Worm (Caenorhabditis elegans) whole organism, L1 larva: ENCODE results near the gene hda-1.

Source experiments
- C34B4.2 ChIP-seq: sonication (generic microtip); optimal IDR thresholded peaks from 2 replicates; lab custom pipeline; 2017; ENCODE audit warnings: mild to moderate bottlenecking, missing genetic modification characterization, missing compliant biosample characterization
- Y116A8C.19 ChIP-seq: sonication (generic microtip); optimal IDR thresholded peaks from 2 replicates; lab custom pipeline; 2016; ENCODE audit warnings: missing compliant biosample characterization, missing genetic modification characterization, borderline replicate concordance
- aha-1 ChIP-seq: fragments of 150-350 bp; optimal IDR thresholded peaks from 2 replicates; lab custom pipeline; 2014; ENCODE audit warnings: missing biosample characterization, missing genetic modification characterization
- aly-2 ChIP-seq: fragments of 150-350 bp; optimal IDR thresholded peaks from 2 replicates; lab custom pipeline; 2014; ENCODE audit warnings: missing biosample characterization, missing genetic modification characterization
- blmp-1 ChIP-seq: fragments of 150-350 bp; optimal IDR thresholded peaks from 2 replicates; lab custom pipeline; 2014; ENCODE audit warnings: missing biosample characterization, missing genetic modification characterization
- ceh-82 ChIP-seq, 3 experiments: fragments of 150-350 bp in 1 of 3; sonication (generic microtip) in 2 of 3; optimal IDR thresholded peaks; 2 replicates each; lab custom pipeline; 2014 to 2017; ENCODE audit warnings: missing biosample characterization in 3 of 3, missing genetic modification characterization in 3 of 3
- ceh-88 ChIP-seq: fragments of 200-800 bp; sonication (Bioruptor generic); IDR thresholded peaks from 2 replicates; pipeline ENCODE4 v1.3.6; 2022; ENCODE audit warnings: missing genetic modification characterization, missing compliant biosample characterization
- ceh-90 ChIP-seq: sonication (generic microtip); optimal IDR thresholded peaks from 2 replicates; lab custom pipeline; 2016; ENCODE audit warnings: missing genetic modification characterization, missing compliant biosample characterization
- ces-1 ChIP-seq: fragments of 150-350 bp; optimal IDR thresholded peaks from 2 replicates; lab custom pipeline; 2014; ENCODE audit warnings: missing biosample characterization, missing genetic modification reagents, missing genetic modification characterization
- dpl-1 ChIP-seq, 3 experiments: fragments of 150-350 bp in 2 of 3; sonication (generic microtip) in 1 of 3; optimal IDR thresholded peaks; 2 replicates each; lab custom pipeline; 2014 to 2017; ENCODE audit warnings: missing biosample characterization in 3 of 3, missing genetic modification characterization in 3 of 3, missing genetic modification reagents in 3 of 3
- dsc-1 ChIP-seq: sonication (generic microtip); optimal IDR thresholded peaks from 2 replicates; lab custom pipeline; 2016; ENCODE audit warnings: mild to moderate bottlenecking, missing genetic modification characterization, missing compliant biosample characterization
- efl-1 ChIP-seq, 4 experiments: fragments of 150-350 bp; optimal IDR thresholded peaks in 3 of 4; peaks in 1 of 4; 1 replicate in 1 of 4; 2 replicates in 3 of 4; lab custom pipeline; 2014; ENCODE audit warnings: missing biosample characterization in 2 of 4, missing genetic modification characterization in 2 of 4, missing genetic modification reagents in 2 of 4
- efl-3 ChIP-seq: fragments of 200-800 bp; sonication (Bioruptor generic); optimal IDR thresholded peaks from 2 replicates; lab custom pipeline; 2018; ENCODE audit warnings: mild to moderate bottlenecking, missing genetic modification characterization, missing compliant biosample characterization
- egl-13 ChIP-seq: sonication (generic microtip); optimal IDR thresholded peaks from 2 replicates; lab custom pipeline; 2016; ENCODE audit warnings: missing genotype, missing genetic modification reagents, missing genetic modification characterization, missing compliant biosample characterization
- egl-27 ChIP-seq, 2 experiments: fragments of 150-350 bp in 1 of 2; sonication (generic microtip); optimal IDR thresholded peaks; 3 replicates each; lab custom pipeline; 2017 to 2018; ENCODE audit warnings: missing biosample characterization in 2 of 2, missing genetic modification characterization in 2 of 2, missing genetic modification reagents in 2 of 2
- elt-2 ChIP-seq: sonication (generic microtip); optimal IDR thresholded peaks from 2 replicates; lab custom pipeline; 2016; ENCODE audit warnings: missing genetic modification characterization, mild to moderate bottlenecking, inconsistent platforms, missing compliant biosample characterization, missing genetic modification reagents
- elt-3 ChIP-seq, 6 experiments: fragments of 150-350 bp in 1 of 6; sonication (generic microtip); optimal IDR thresholded peaks; 2 replicates each; lab custom pipeline; 2017 to 2018; ENCODE audit warnings: missing biosample characterization in 6 of 6, missing genetic modification characterization in 6 of 6, inconsistent platforms in 1 of 6
- fkh-4 ChIP-seq: sonication (generic microtip); optimal IDR thresholded peaks from 2 replicates; lab custom pipeline; 2016; ENCODE audit warnings: missing compliant biosample characterization, missing genetic modification characterization, borderline replicate concordance
- hlh-17 ChIP-seq: fragments of 200-800 bp; sonication (Bioruptor generic); optimal IDR thresholded peaks from 2 replicates; lab custom pipeline; 2018; ENCODE audit warnings: missing genetic modification characterization, mild to moderate bottlenecking, missing compliant biosample characterization, moderate library complexity, borderline replicate concordance
- irx-1 ChIP-seq: sonication (generic microtip); optimal IDR thresholded peaks from 2 replicates; lab custom pipeline; 2016; ENCODE audit warnings: missing genetic modification characterization, missing compliant biosample characterization
- lin-13 ChIP-seq: fragments of 150-350 bp; optimal IDR thresholded peaks from 2 replicates; lab custom pipeline; 2014; ENCODE audit warnings: missing biosample characterization, missing genetic modification reagents, missing genetic modification characterization
- lin-14 ChIP-seq: fragments of 200-800 bp; sonication (Bioruptor generic); optimal IDR thresholded peaks from 2 replicates; lab custom pipeline; 2018; ENCODE audit warnings: mild to moderate bottlenecking, missing genetic modification characterization, moderate library complexity, missing compliant biosample characterization
- lin-39 ChIP-seq: fragments of 150-350 bp; optimal IDR thresholded peaks from 2 replicates; lab custom pipeline; 2014; ENCODE audit warnings: missing biosample characterization, missing genetic modification reagents, missing genetic modification characterization
- lsy-2 ChIP-seq, 2 experiments: fragments of 150-350 bp; optimal IDR thresholded peaks; 2 replicates each; lab custom pipeline; 2014; ENCODE audit warnings: missing biosample characterization in 2 of 2, missing genetic modification characterization in 2 of 2
- mab-9 ChIP-seq: fragments of 200-800 bp; sonication (Bioruptor generic); IDR thresholded peaks from 2 replicates; pipeline ENCODE4 v1.3.6; 2022; ENCODE audit warnings: missing genetic modification reagents, missing genetic modification characterization, missing compliant biosample characterization
- mef-2 ChIP-seq: fragments of 150-350 bp; optimal IDR thresholded peaks from 2 replicates; lab custom pipeline; 2014; ENCODE audit warnings: missing biosample characterization, missing genetic modification characterization
- mep-1 ChIP-seq: fragments of 150-350 bp; optimal IDR thresholded peaks from 2 replicates; lab custom pipeline; 2014; ENCODE audit warnings: missing biosample characterization, missing genetic modification characterization
- nhr-11 ChIP-seq: fragments of 150-350 bp; optimal IDR thresholded peaks from 2 replicates; lab custom pipeline; 2014; ENCODE audit warnings: missing biosample characterization, missing genetic modification characterization
- nhr-12 ChIP-seq: sonication (generic microtip); optimal IDR thresholded peaks from 2 replicates; lab custom pipeline; 2017; ENCODE audit warnings: missing biosample characterization, missing genetic modification characterization
- nhr-71 ChIP-seq: sonication (generic microtip); optimal IDR thresholded peaks from 2 replicates; lab custom pipeline; 2016; ENCODE audit warnings: mild to moderate bottlenecking, missing genetic modification characterization, moderate library complexity, missing compliant biosample characterization
- nhr-76 ChIP-seq: sonication (generic microtip); optimal IDR thresholded peaks from 2 replicates; lab custom pipeline; 2017; ENCODE audit warnings: missing biosample characterization, missing genetic modification characterization
- nhr-77 ChIP-seq: fragments of 150-350 bp; optimal IDR thresholded peaks from 2 replicates; lab custom pipeline; 2014; ENCODE audit warnings: missing biosample characterization, missing genetic modification characterization
- nhr-85 ChIP-seq: sonication (generic microtip); peaks from one replicate; lab custom pipeline; 2016; ENCODE audit warnings: missing genetic modification characterization, inconsistent platforms, missing compliant biosample characterization
- nhr-90 ChIP-seq: sonication (generic microtip); optimal IDR thresholded peaks from 2 replicates; lab custom pipeline; 2016; ENCODE audit warnings: mild to moderate bottlenecking, missing genetic modification characterization, missing compliant biosample characterization; ENCODE audit not compliant: poor library complexity
- pax-3 ChIP-seq: fragments of 200-800 bp; sonication (Bioruptor generic); optimal IDR thresholded peaks from 2 replicates; lab custom pipeline; 2018; ENCODE audit warnings: mild to moderate bottlenecking, missing genetic modification characterization, moderate library complexity, missing compliant biosample characterization
- rnt-1 ChIP-seq: sonication (generic microtip); optimal IDR thresholded peaks from 2 replicates; lab custom pipeline; 2016; ENCODE audit warnings: mild to moderate bottlenecking, missing genetic modification characterization, moderate library complexity, missing compliant biosample characterization
- snpc-4 ChIP-seq: fragments of 150-350 bp; optimal IDR thresholded peaks from 2 replicates; lab custom pipeline; 2014; ENCODE audit warnings: missing biosample characterization, missing genetic modification characterization
- tbx-2 ChIP-seq: sonication (generic microtip); optimal IDR thresholded peaks from 2 replicates; lab custom pipeline; 2016; ENCODE audit warnings: missing genetic modification characterization, missing compliant biosample characterization
- unc-130 ChIP-seq: fragments of 150-350 bp; optimal IDR thresholded peaks from 2 replicates; lab custom pipeline; 2017; ENCODE audit warnings: missing biosample characterization, missing genetic modification characterization, inconsistent platforms
- vab-15 ChIP-seq: sonication (generic microtip); optimal IDR thresholded peaks from 2 replicates; lab custom pipeline; 2017; ENCODE audit warnings: missing genotype, mild to moderate bottlenecking, missing genetic modification characterization, missing compliant biosample characterization
- zag-1 ChIP-seq: fragments of 150-350 bp; optimal IDR thresholded peaks from 2 replicates; lab custom pipeline; 2014; ENCODE audit warnings: missing biosample characterization, missing genetic modification characterization
- zip-4 ChIP-seq: fragments of 200-800 bp; sonication (Bioruptor generic); optimal IDR thresholded peaks from 2 replicates; lab custom pipeline; 2018; ENCODE audit warnings: mild to moderate bottlenecking, missing genetic modification characterization, moderate library complexity, missing compliant biosample characterization
- ztf-4 ChIP-seq: fragments of 150-350 bp; optimal IDR thresholded peaks from 2 replicates; lab custom pipeline; 2014; ENCODE audit warnings: missing biosample characterization, missing genetic modification characterization

The hda-1 gene

ce11 chrV:14495493-14495892 lies 29.7 kb upstream of the hda-1 start:
- no peak for TF ChIP-seq pax-3 (tag; lab: Kevin White, UChicago)
- TF ChIP-seq zip-4 (GFP tag; lab: Kevin White, UChicago): no peak
- no peak for TF ChIP-seq mab-9 (GFP tag; lab: Robert Waterston, UW)
- no peak for TF ChIP-seq C34B4.2 (tag; lab: Kevin White, UChicago)
- no peak for TF ChIP-seq dsc-1 (tag; lab: Kevin White, UChicago)
- no peak for TF ChIP-seq egl-27 (tag; optimal IDR thresholded peaks at IDR 0.05; lab: Kevin White, UChicago)
- TF ChIP-seq zag-1 (tag; lab: Kevin White, UChicago): no peak
- no peak for TF ChIP-seq hlh-17 (GFP tag; lab: Kevin White, UChicago)
- TF ChIP-seq vab-15 (tag; lab: Kevin White, UChicago): no peak
- TF ChIP-seq blmp-1 (tag; lab: Kevin White, UChicago): peak; percentile 94
- no peak for TF ChIP-seq aly-2 (tag; lab: Kevin White, UChicago)
- peak; percentile 51 for TF ChIP-seq lin-14 (GFP tag; lab: Kevin White, UChicago)
- no peak for TF ChIP-seq nhr-11 (tag; lab: Kevin White, UChicago)

- TF ChIP-seq nhr-85 (tag; lab: Kevin White, UChicago) (peak; percentile 34), nhr-12 (tag; lab: Kevin White, UChicago) (no peak)
These were observed 28.7 kb upstream of the hda-1 start for ce11 chrV:14496446-14496845.

ce11 chrV:14498204-14498603 lies 27.0 kb upstream of the hda-1 start:
- no peak for TF ChIP-seq efl-1 (optimal IDR thresholded peaks at IDR 0.05; lab: Kevin White, UChicago)
- peak in 1 of 2 experiments; percentile 50 for TF ChIP-seq efl-1 (GFP tag; optimal IDR thresholded peaks at IDR 0.05 in 1 of 2; lab: Kevin White, UChicago)
- peak; percentile 2 for TF ChIP-seq blmp-1 (tag; lab: Kevin White, UChicago)
- TF ChIP-seq elt-2 (tag; lab: Kevin White, UChicago): no peak
- TF ChIP-seq fkh-4 (tag; lab: Kevin White, UChicago): no peak
- no peak for TF ChIP-seq mef-2 (tag; lab: Kevin White, UChicago)

- no peak for TF ChIP-seq nhr-77 (tag; lab: Kevin White, UChicago)
- peak in 2 of 6 experiments; percentile 47 to 65 for TF ChIP-seq elt-3 (tag; optimal IDR thresholded peaks at IDR 0.05; lab: Kevin White, UChicago)
- TF ChIP-seq ztf-4 (tag; lab: Kevin White, UChicago): no peak
- no peak for TF ChIP-seq tbx-2 (tag; lab: Kevin White, UChicago)
- no peak for TF ChIP-seq nhr-76 (tag; lab: Kevin White, UChicago)
- TF ChIP-seq mef-2 (tag; lab: Kevin White, UChicago): no peak
- TF ChIP-seq aha-1 (tag; lab: Kevin White, UChicago): no peak
- TF ChIP-seq egl-27 (tag; optimal IDR thresholded peaks at IDR 0.05; lab: Kevin White, UChicago): no peak
- no peak for TF ChIP-seq lin-39 (tag; lab: Kevin White, UChicago)
- TF ChIP-seq efl-3 (GFP tag; lab: Kevin White, UChicago): no peak
- TF ChIP-seq irx-1 (tag; lab: Kevin White, UChicago): no peak
- no peak for TF ChIP-seq nhr-71 (tag; lab: Kevin White, UChicago)
- no peak for TF ChIP-seq aly-2 (tag; lab: Kevin White, UChicago)
- TF ChIP-seq ceh-88: no peak
- no peak for TF ChIP-seq nhr-90
- TF ChIP-seq dpl-1 (GFP tag; optimal IDR thresholded peaks at IDR 0.05; lab: Kevin White, UChicago): no peak
- no peak for TF ChIP-seq C34B4.2 (tag; lab: Kevin White, UChicago)
- no peak for TF ChIP-seq Y116A8C.19 (tag; lab: Kevin White, UChicago)
- TF ChIP-seq lin-14 (GFP tag; lab: Kevin White, UChicago): peak; percentile 59
- TF ChIP-seq nhr-12 (tag; lab: Kevin White, UChicago): no peak
- TF ChIP-seq ceh-90 (tag; lab: Kevin White, UChicago): no peak
- no peak for TF ChIP-seq egl-13
- no peak for TF ChIP-seq lin-13
- peak; percentile 45 for TF ChIP-seq mep-1
- peak in 1 of 2 experiments; percentile 22 for TF ChIP-seq lsy-2 (tag; optimal IDR thresholded peaks at IDR 0.05; lab: Kevin White, UChicago)
- TF ChIP-seq snpc-4 (tag; lab: Kevin White, UChicago): no peak
- no peak for TF ChIP-seq rnt-1
- no peak for TF ChIP-seq ceh-82 (tag; optimal IDR thresholded peaks at IDR 0.05; lab: Kevin White, UChicago)
- TF ChIP-seq zag-1 (tag; lab: Kevin White, UChicago): no peak
- no peak for TF ChIP-seq dsc-1 (tag; lab: Kevin White, UChicago)
- TF ChIP-seq unc-130 (tag; lab: Kevin White, UChicago): no peak
- TF ChIP-seq ces-1: no peak
These were observed 25.9 kb upstream of the hda-1 start for ce11 chrV:14499074-14499864.
